Worm (Caenorhabditis elegans) whole organism, young adult: ENCODE data around the gene rpl-33.

Experiments used
- B0035.1 ChIP-seq: sonication (generic microtip); optimal IDR thresholded peaks from 2 replicates; lab custom pipeline; 2016; ENCODE audit warnings: missing genetic modification characterization, mild to moderate bottlenecking, missing compliant biosample characterization, missing genotype, missing genetic modification reagents
- F22D6.2 ChIP-seq: sonication (generic microtip); optimal IDR thresholded peaks from 2 replicates; lab custom pipeline; 2016; ENCODE audit warnings: mild to moderate bottlenecking, missing genetic modification characterization, missing compliant biosample characterization
- F23B12.7 ChIP-seq: sonication (generic microtip); optimal IDR thresholded peaks from 2 replicates; lab custom pipeline; 2017; ENCODE audit warnings: missing genetic modification characterization, mild to moderate bottlenecking, missing compliant biosample characterization, antibody characterized with exemption, moderate library complexity; ENCODE audit not compliant: insufficient read depth
- F52B5.7 ChIP-seq: sonication (generic microtip); optimal IDR thresholded peaks from 2 replicates; lab custom pipeline; 2016; ENCODE audit warnings: mild to moderate bottlenecking, missing genetic modification characterization, missing compliant biosample characterization
- F57A8.1 ChIP-seq: fragments of 200-800 bp; sonication (Bioruptor generic); optimal IDR thresholded peaks from 2 replicates; lab custom pipeline; 2018; ENCODE audit warnings: mild to moderate bottlenecking, missing genetic modification characterization, moderate library complexity, missing compliant biosample characterization
- K11D2.4 ChIP-seq: fragments of 200-800 bp; sonication (Bioruptor generic); IDR thresholded peaks from 2 replicates; pipeline ENCODE4 v1.3.6; 2022; ENCODE audit warnings: missing genetic modification reagents, missing genetic modification characterization, missing compliant biosample characterization
- Y53F4B.3 ChIP-seq: fragments of 200-800 bp; sonication (Bioruptor generic); IDR thresholded peaks from 2 replicates; pipeline ENCODE4 v1.3.6; 2022; ENCODE audit warnings: missing genetic modification reagents, missing genetic modification characterization, missing compliant biosample characterization
- Y53G8AR.9 ChIP-seq: fragments of 200-800 bp; sonication (Bioruptor generic); conservative IDR thresholded peaks from 2 replicates; pipeline ENCODE4 v1.3.6; 2022; ENCODE audit warnings: missing genetic modification reagents, missing genetic modification characterization, missing compliant biosample characterization
- Y56A3A.18 ChIP-seq: fragments of 200-800 bp; sonication (Bioruptor generic); IDR thresholded peaks from 2 replicates; pipeline ENCODE4 v1.3.6; 2022; ENCODE audit warnings: missing genetic modification reagents, missing genetic modification characterization, missing compliant biosample characterization
- Y67H2A.10 ChIP-seq: fragments of 200-800 bp; sonication (Bioruptor generic); conservative IDR thresholded peaks from 2 replicates; pipeline ENCODE4 v1.3.6; 2022; ENCODE audit warnings: missing genetic modification reagents, missing genetic modification characterization, missing compliant biosample characterization
- Y79H2A.3 ChIP-seq: fragments of 200-800 bp; sonication (Bioruptor generic); conservative IDR thresholded peaks from 2 replicates; pipeline ENCODE4 v1.3.6; 2022; ENCODE audit warnings: missing genetic modification reagents, missing genetic modification characterization, missing compliant biosample characterization
- ama-1 ChIP-seq, 3 experiments: fragments of 150-350 bp in 1 of 3; sonication (generic microtip) in 2 of 3; optimal IDR thresholded peaks; 2 replicates each; lab custom pipeline; 2014 to 2018; ENCODE audit warnings: missing biosample characterization in 2 of 3, missing genetic modification characterization in 2 of 3, missing genetic modification reagents in 2 of 3
- aptf-2 ChIP-seq: fragments of 200-800 bp; sonication (Bioruptor generic); conservative IDR thresholded peaks from 2 replicates; pipeline ENCODE4 v1.3.6; 2022; ENCODE audit warnings: missing genetic modification reagents, missing genetic modification characterization, missing compliant biosample characterization
- atf-7 ChIP-seq: sonication (generic microtip); optimal IDR thresholded peaks from 2 replicates; lab custom pipeline; 2017; ENCODE audit warnings: mild to moderate bottlenecking, missing genetic modification characterization, missing compliant biosample characterization
- attf-3 ChIP-seq: fragments of 200-800 bp; sonication (Bioruptor generic); conservative IDR thresholded peaks from 2 replicates; pipeline ENCODE4 v1.3.6; 2022; ENCODE audit warnings: missing genetic modification reagents, missing genetic modification characterization, missing compliant biosample characterization
- attf-5 ChIP-seq: fragments of 200-800 bp; sonication (Bioruptor generic); optimal IDR thresholded peaks from 2 replicates; lab custom pipeline; 2018; ENCODE audit warnings: mild to moderate bottlenecking, missing genetic modification characterization, missing compliant biosample characterization
- bed-1 ChIP-seq: fragments of 200-800 bp; sonication (Bioruptor generic); IDR thresholded peaks from 2 replicates; pipeline ENCODE4 v1.3.6; 2022; ENCODE audit warnings: missing genetic modification reagents, missing genetic modification characterization, missing compliant biosample characterization
- cebp-2 ChIP-seq: fragments of 200-800 bp; sonication (Bioruptor generic); IDR thresholded peaks from 2 replicates; pipeline ENCODE4 v1.3.6; 2022; ENCODE audit warnings: missing genetic modification characterization, missing compliant biosample characterization
- ceh-40 ChIP-seq: fragments of 200-800 bp; sonication (Bioruptor generic); IDR thresholded peaks from 2 replicates; pipeline ENCODE4 v1.3.6; 2022; ENCODE audit warnings: missing genetic modification characterization, missing compliant biosample characterization
- ceh-91 ChIP-seq: fragments of 200-800 bp; sonication (Bioruptor generic); IDR thresholded peaks from 2 replicates; pipeline ENCODE4 v1.3.6; 2022; ENCODE audit warnings: missing genetic modification reagents, missing genetic modification characterization, missing compliant biosample characterization
- die-1 ChIP-seq: sonication (generic microtip); optimal IDR thresholded peaks from 2 replicates; lab custom pipeline; 2016; ENCODE audit warnings: missing genotype, mild to moderate bottlenecking, missing genetic modification characterization, missing compliant biosample characterization
- egrh-3 ChIP-seq: fragments of 200-800 bp; sonication (Bioruptor generic); IDR thresholded peaks from 2 replicates; pipeline ENCODE4 v1.3.6; 2022; ENCODE audit warnings: missing genetic modification reagents, missing genetic modification characterization, missing compliant biosample characterization
- hlh-12 ChIP-seq: sonication (generic microtip); optimal IDR thresholded peaks from 2 replicates; lab custom pipeline; 2016; ENCODE audit warnings: missing genetic modification characterization, missing compliant biosample characterization
- hrde-1 ChIP-seq: sonication (generic microtip); optimal IDR thresholded peaks from 2 replicates; lab custom pipeline; 2016; ENCODE audit warnings: missing genetic modification characterization, mild to moderate bottlenecking, missing compliant biosample characterization, moderate library complexity, missing genotype, missing genetic modification reagents, borderline replicate concordance
- let-607 ChIP-seq, 2 experiments: fragments of 200-800 bp in 1 of 2; sonication (Bioruptor generic) in 1 of 2; sonication (generic microtip) in 1 of 2; optimal IDR thresholded peaks; 2 replicates each; lab custom pipeline; 2016 to 2018; ENCODE audit warnings: mild to moderate bottlenecking in 2 of 2, missing compliant biosample characterization in 2 of 2, missing genetic modification characterization in 2 of 2, moderate library complexity in 2 of 2, missing genotype in 1 of 2
- lsl-1 ChIP-seq: fragments of 200-800 bp; sonication (Bioruptor generic); optimal IDR thresholded peaks from 2 replicates; lab custom pipeline; 2018; ENCODE audit warnings: mild to moderate bottlenecking, missing genetic modification characterization, moderate library complexity, missing compliant biosample characterization
- madf-3 ChIP-seq: fragments of 200-800 bp; sonication (Bioruptor generic); IDR thresholded peaks from 2 replicates; pipeline ENCODE4 v1.3.6; 2022; ENCODE audit warnings: missing genetic modification reagents, missing genetic modification characterization, missing compliant biosample characterization
- mel-28 ChIP-seq: sonication (generic microtip); optimal IDR thresholded peaks from 2 replicates; lab custom pipeline; 2016; ENCODE audit warnings: borderline replicate concordance, mild to moderate bottlenecking, missing genetic modification characterization, missing compliant biosample characterization
- mes-4 ChIP-seq: sonication (generic microtip); optimal IDR thresholded peaks from 2 replicates; lab custom pipeline; 2016; ENCODE audit warnings: missing genotype, missing genetic modification characterization, missing compliant biosample characterization
- nhr-27 ChIP-seq: fragments of 200-800 bp; sonication (Bioruptor generic); optimal IDR thresholded peaks from 2 replicates; lab custom pipeline; 2018; ENCODE audit warnings: mild to moderate bottlenecking, missing genetic modification characterization, moderate library complexity, missing compliant biosample characterization
- nhr-80 ChIP-seq: sonication (generic microtip); optimal IDR thresholded peaks from 2 replicates; lab custom pipeline; 2016; ENCODE audit warnings: missing genetic modification characterization, missing compliant biosample characterization
- nhr-90 ChIP-seq: sonication (generic microtip); optimal IDR thresholded peaks from 2 replicates; lab custom pipeline; 2016; ENCODE audit warnings: missing genotype, mild to moderate bottlenecking, missing genetic modification characterization, missing compliant biosample characterization
- pbrm-1 ChIP-seq: fragments of 200-800 bp; sonication (Bioruptor generic); IDR thresholded peaks from 2 replicates; pipeline ENCODE4 v1.3.6; 2022; ENCODE audit warnings: missing genetic modification reagents, missing genetic modification characterization, missing compliant biosample characterization
- rpc-1 ChIP-seq, 2 experiments: fragments of 150-350 bp in 1 of 2; sonication (generic microtip) in 1 of 2; optimal IDR thresholded peaks; 2 replicates each; lab custom pipeline; 2014 to 2018; ENCODE audit warnings: missing biosample characterization in 1 of 2, missing genetic modification characterization in 1 of 2, missing genetic modification reagents in 1 of 2, missing genotype in 1 of 2
- sdz-38 ChIP-seq: sonication (generic microtip); optimal IDR thresholded peaks from 2 replicates; lab custom pipeline; 2016; ENCODE audit warnings: missing genotype, missing genetic modification characterization, missing compliant biosample characterization
- sea-2 ChIP-seq: fragments of 200-800 bp; sonication (Bioruptor generic); IDR thresholded peaks from 2 replicates; pipeline ENCODE4 v1.3.6; 2022; ENCODE audit warnings: missing genetic modification characterization, missing compliant biosample characterization
- snpc-4 ChIP-seq, 5 experiments: fragments of 150-350 bp in 1 of 5; sonication (generic microtip) in 4 of 5; optimal IDR thresholded peaks; 2 replicates each; lab custom pipeline; 2014 to 2018; ENCODE audit warnings: missing genetic modification characterization in 5 of 5, missing biosample characterization in 3 of 5, antibody characterized with exemption in 2 of 5, mild to moderate bottlenecking in 2 of 5, missing compliant biosample characterization in 2 of 5, missing genotype in 2 of 5, moderate library complexity in 2 of 5, missing genetic modification reagents in 1 of 5
- somi-1 ChIP-seq: fragments of 200-800 bp; sonication (Bioruptor generic); optimal IDR thresholded peaks from 2 replicates; lab custom pipeline; 2018; ENCODE audit warnings: mild to moderate bottlenecking, missing genetic modification characterization, missing compliant biosample characterization
- sptf-2 ChIP-seq: fragments of 200-800 bp; sonication (Bioruptor generic); optimal IDR thresholded peaks from 2 replicates; lab custom pipeline; 2018; ENCODE audit warnings: mild to moderate bottlenecking, missing genetic modification characterization, missing compliant biosample characterization
- unc-130 ChIP-seq: sonication (generic microtip); optimal IDR thresholded peaks from 2 replicates; lab custom pipeline; 2016; ENCODE audit warnings: missing genetic modification reagents, missing genetic modification characterization, missing compliant biosample characterization
- xnd-1 ChIP-seq: sonication (generic microtip); optimal IDR thresholded peaks from 2 replicates; lab custom pipeline; 2016; ENCODE audit warnings: missing genotype, missing genetic modification reagents, missing genetic modification characterization, missing compliant biosample characterization
- zfh-2 ChIP-seq: fragments of 200-800 bp; sonication (Bioruptor generic); conservative IDR thresholded peaks from 2 replicates; pipeline ENCODE4 v1.3.6; 2022; ENCODE audit warnings: missing genetic modification reagents, missing genetic modification characterization, missing compliant biosample characterization
- ztf-25 ChIP-seq: fragments of 200-800 bp; sonication (Bioruptor generic); IDR thresholded peaks from 2 replicates; pipeline ENCODE4 v1.3.6; 2022; ENCODE audit warnings: missing genetic modification reagents, missing genetic modification characterization, missing compliant biosample characterization
- ztf-26 ChIP-seq: sonication (generic microtip); optimal IDR thresholded peaks from 2 replicates; lab custom pipeline; 2017; ENCODE audit warnings: missing genetic modification characterization, missing compliant biosample characterization
- ztf-3 ChIP-seq: fragments of 200-800 bp; sonication (Bioruptor generic); optimal IDR thresholded peaks from 2 replicates; lab custom pipeline; 2018; ENCODE audit warnings: mild to moderate bottlenecking, missing genetic modification characterization, missing compliant biosample characterization

The rpl-33 gene

DNA sequence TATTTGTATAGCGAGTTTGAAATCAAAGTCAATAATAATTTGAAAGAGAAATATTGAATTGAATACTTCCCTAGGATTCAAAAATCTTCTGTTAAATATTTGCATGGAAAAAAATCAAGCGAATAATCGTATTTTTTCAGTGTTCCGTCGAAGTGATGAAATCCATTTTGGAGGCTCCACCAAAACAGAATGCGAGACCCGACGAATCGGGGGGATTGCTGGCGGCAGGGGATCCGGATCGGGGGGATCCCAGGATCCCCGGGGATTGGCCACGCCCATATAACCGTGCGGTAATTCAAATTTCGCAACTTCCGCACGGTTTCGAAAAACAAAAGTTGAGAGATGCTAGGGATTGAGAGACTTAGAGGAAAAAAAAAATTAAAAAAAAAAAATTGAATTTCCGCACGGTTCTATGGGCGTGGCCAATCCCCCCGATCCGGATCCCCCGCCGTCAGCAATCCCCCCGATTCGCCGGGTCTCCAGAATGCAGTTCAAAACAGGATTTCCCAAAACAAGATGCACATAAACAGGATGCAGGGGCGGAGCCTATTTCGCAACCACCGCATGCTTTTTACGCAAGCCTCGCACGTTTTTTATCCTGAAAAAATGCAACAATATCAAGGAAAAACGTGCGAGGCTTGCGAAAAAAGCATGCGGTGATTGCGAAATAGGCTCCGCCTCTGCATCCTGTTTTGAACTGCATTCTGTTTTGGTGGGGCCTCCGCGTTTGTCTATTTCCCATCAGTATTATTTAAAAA lies 17.5 kb downstream of the rpl-33 start, which contains the start of gene F10E7.11 (continued):
- TF ChIP-seq zfh-2, result peak; percentile 92
- no peak for TF ChIP-seq Y53F4B.3 (GFP tag; lab: Robert Waterston, UW)
- 0 out of 2 replicates have a peak, but pooled peaks have one; percentile 31 for TF ChIP-seq Y53G8AR.9
- no peak for TF ChIP-seq hrde-1 (tag; lab: Kevin White, UChicago)
- TF ChIP-seq sdz-38, result no peak
- TF ChIP-seq sea-2 (GFP tag; lab: Robert Waterston, UW), result no peak
- TF ChIP-seq sptf-2 (GFP tag; lab: Kevin White, UChicago), result no peak
- no peak for TF ChIP-seq F22D6.2 (tag; lab: Kevin White, UChicago)
- TF ChIP-seq nhr-80 (tag; lab: Kevin White, UChicago), result no peak
- no peak for TF ChIP-seq hlh-12 (tag; lab: Kevin White, UChicago)
- TF ChIP-seq Y79H2A.3 (GFP tag; lab: Robert Waterston, UW), result no peak
- TF ChIP-seq madf-3 (GFP tag; lab: Robert Waterston, UW), result no peak; the same call in 1 of the 2 replicates
- no peak for TF ChIP-seq ztf-26 (tag; lab: Kevin White, UChicago)
- peak; percentile 21 for TF ChIP-seq attf-5 (GFP tag; lab: Kevin White, UChicago)
- TF ChIP-seq nhr-90, result no peak
- peak; percentile 58; the same call in 1 of the 2 replicates for TF ChIP-seq K11D2.4 (GFP tag; lab: Robert Waterston, UW)
- no peak for TF ChIP-seq ceh-40 (GFP tag; lab: Robert Waterston, UW)
- no peak for TF ChIP-seq Y67H2A.10 (GFP tag; lab: Robert Waterston, UW)
- TF ChIP-seq let-607 (tag; optimal IDR thresholded peaks at IDR 0.05; lab: Kevin White, UChicago), result no peak
- TF ChIP-seq snpc-4 (GFP tag; optimal IDR thresholded peaks at IDR 0.05; lab: Kevin White, UChicago), result no peak
- peak in 2 of 4 experiments; percentile 33 to 34 for TF ChIP-seq snpc-4 (tag; optimal IDR thresholded peaks at IDR 0.05; lab: Kevin White, UChicago)
- no peak for TF ChIP-seq nhr-27 (tag; lab: Kevin White, UChicago)
- TF ChIP-seq F23B12.7 (tag; lab: Kevin White, UChicago), result no peak
- no peak for TF ChIP-seq mes-4 (tag; lab: Kevin White, UChicago)
- no peak for TF ChIP-seq ama-1 (optimal IDR thresholded peaks at IDR 0.05; lab: Kevin White, UChicago)
- TF ChIP-seq ama-1 (GFP tag; optimal IDR thresholded peaks at IDR 0.05; lab: Kevin White, UChicago), result no peak
- TF ChIP-seq somi-1 (GFP tag; lab: Kevin White, UChicago), result no peak
- no peak for TF ChIP-seq lsl-1
- TF ChIP-seq mel-28, result no peak
- no peak for TF ChIP-seq cebp-2 (GFP tag; lab: Robert Waterston, UW)
- peak; percentile 6 for TF ChIP-seq unc-130
- TF ChIP-seq xnd-1 (tag; lab: Kevin White, UChicago), result peak; percentile 4
- TF ChIP-seq aptf-2 (GFP tag; lab: Robert Waterston, UW), result 0 out of 2 replicates have a peak, but pooled peaks have one; percentile 40
- TF ChIP-seq egrh-3, result peak; percentile 38; the same call in 1 of the 2 replicates
- TF ChIP-seq rpc-1 (optimal IDR thresholded peaks at IDR 0.05; lab: Kevin White, UChicago), result peak; percentile 9
- no peak for TF ChIP-seq rpc-1 (tag; optimal IDR thresholded peaks at IDR 0.05; lab: Kevin White, UChicago)
- no peak for TF ChIP-seq F52B5.7 (tag; lab: Kevin White, UChicago)
- no peak for TF ChIP-seq die-1
- 0 out of 2 replicates have a peak, but pooled peaks have one; percentile 39 for TF ChIP-seq attf-3
- peak; percentile 65; the same call in 1 of the 2 replicates for TF ChIP-seq pbrm-1 (GFP tag; lab: Robert Waterston, UW)
- no peak for TF ChIP-seq ztf-3 (GFP tag; lab: Kevin White, UChicago)
- TF ChIP-seq ceh-91 (GFP tag; lab: Robert Waterston, UW), result no peak; the same call in 1 of the 2 replicates
- TF ChIP-seq ztf-25, result 0 out of 2 replicates have a peak, but pooled peaks have one; percentile 21
- no peak for TF ChIP-seq Y56A3A.18 (GFP tag; lab: Robert Waterston, UW)
- TF ChIP-seq B0035.1, result no peak
- TF ChIP-seq bed-1 (GFP tag; lab: Robert Waterston, UW), result no peak
- TF ChIP-seq F57A8.1 (GFP tag; lab: Kevin White, UChicago), result no peak
- TF ChIP-seq atf-7, result no peak
